Worm (Caenorhabditis elegans): ENCODE measurements around the gene Y37D8A.2.

DNA sequence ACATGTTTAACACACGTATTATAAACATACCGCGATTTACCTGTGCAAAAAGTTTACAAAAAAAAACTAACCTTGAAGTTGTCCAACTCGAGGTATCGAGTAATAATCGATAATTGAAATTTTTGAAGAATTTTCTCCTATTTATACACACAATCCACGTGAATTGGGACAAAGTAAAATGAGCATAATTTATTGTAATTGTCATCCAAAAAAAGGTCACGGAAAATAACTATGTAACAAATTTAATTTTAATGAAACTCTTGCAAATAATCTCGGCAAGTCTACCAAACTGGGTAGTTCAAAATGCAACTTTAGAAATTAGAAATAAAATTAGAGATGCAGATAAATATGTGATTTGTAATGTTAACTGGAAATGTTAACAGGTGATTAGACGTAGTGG, 35.4 kb downstream of the Y37D8A.2 start, which contains the start of gene Y37D8A.5:
- TF ChIP-seq ama-1 (optimal IDR thresholded peaks at IDR 0.05) (no peak), tbx-37 (GFP tag; conservative IDR thresholded peaks at IDR 0.05) (no peak), sea-1 (GFP tag; conservative IDR thresholded peaks at IDR 0.05) (no peak), scrt-1 (GFP tag; IDR thresholded peaks at IDR 0.05) (no peak), ets-7 (tag; optimal IDR thresholded peaks at IDR 0.05) (no peak), ceh-36 (tag; optimal IDR thresholded peaks at IDR 0.05) (no peak), pes-1 (GFP tag; IDR thresholded peaks at IDR 0.05) (no peak), flt-1 (GFP tag; IDR thresholded peaks at IDR 0.05) (no peak), hmbx-1 (tag; optimal IDR thresholded peaks at IDR 0.05) (no peak), ceh-13 (GFP tag; optimal IDR thresholded peaks at IDR 0.05) (no peak), hmg-4 (GFP tag; optimal IDR thresholded peaks at IDR 0.05) (no peak)

Measured in whole organism, early embryonic.